Fruit fly (Drosophila melanogaster) whole organism, embryonic: ENCODE measurements around the gene Ir75b.
A peak's percentile ranks its signal among the peaks of the same experiment; 100 is the strongest.

Experiments
- Atf-2 ChIP-seq: fragments of 200-800 bp; sonication (Bioruptor generic); optimal IDR thresholded peaks from 2 replicates; lab custom pipeline; 2016; ENCODE audit warnings: missing biosample characterization, missing genetic modification characterization
- Awh ChIP-seq: fragments of 200-800 bp; sonication (Bioruptor generic); IDR thresholded peaks from 2 replicates; pipeline ENCODE4, ENCODE4 v1.3.6; 2022; ENCODE audit warnings: missing biosample characterization, missing genetic modification characterization
- C15 ChIP-seq: fragments of 200-800 bp; sonication (Bioruptor generic); IDR thresholded peaks from 3 replicates; pipeline ENCODE4 v1.3.6; 2022; ENCODE audit warnings: missing biosample characterization, missing genetic modification characterization
- CG10321 ChIP-seq: fragments of 200-800 bp; sonication (Bioruptor generic); IDR thresholded peaks from 2 replicates; pipeline ENCODE4 v1.3.6; 2022; ENCODE audit warnings: missing biosample characterization, missing genetic modification characterization
- CG10462 ChIP-seq: fragments of 200-800 bp; sonication (Bioruptor generic); optimal IDR thresholded peaks from 2 replicates; lab custom pipeline; 2016; ENCODE audit warnings: missing biosample characterization, missing genetic modification characterization
- CG11504 ChIP-seq: fragments of 200-800 bp; sonication (Bioruptor generic); optimal IDR thresholded peaks from 3 replicates; lab custom pipeline; 2019; ENCODE audit warnings: missing biosample characterization, mild to moderate bottlenecking, missing genetic modification characterization, moderate library complexity
- CG12236 ChIP-seq: fragments of 200-800 bp; sonication (Bioruptor generic); optimal IDR thresholded peaks from 2 replicates; lab custom pipeline; 2016; ENCODE audit warnings: missing biosample characterization, missing genetic modification characterization
- CG13123 ChIP-seq: fragments of 200-800 bp; sonication (Bioruptor generic); optimal IDR thresholded peaks from 2 replicates; lab custom pipeline; 2016; ENCODE audit warnings: missing biosample characterization, missing genetic modification characterization
- CG14965 ChIP-seq: fragments of 200-800 bp; sonication (Bioruptor generic); optimal IDR thresholded peaks from 2 replicates; lab custom pipeline; 2016; ENCODE audit warnings: missing biosample characterization, missing genetic modification characterization, borderline replicate concordance
- CG1602 ChIP-seq: fragments of 200-800 bp; sonication (Bioruptor generic); optimal IDR thresholded peaks from 3 replicates; lab custom pipeline; 2016; ENCODE audit warnings: missing biosample characterization, missing genetic modification characterization
- CG16863 ChIP-seq: fragments of 200-800 bp; sonication (Bioruptor generic); optimal IDR thresholded peaks from 3 replicates; lab custom pipeline; 2016; ENCODE audit warnings: missing biosample characterization, missing genetic modification characterization
- CG17829 ChIP-seq: fragments of 200-800 bp; optimal IDR thresholded peaks from 2 replicates; lab custom pipeline; 2019; ENCODE audit warnings: missing biosample characterization, mild to moderate bottlenecking, missing genetic modification characterization, moderate library complexity
- CG2202 ChIP-seq: fragments of 200-800 bp; sonication (Bioruptor generic); optimal IDR thresholded peaks from 2 replicates; lab custom pipeline; 2018; ENCODE audit warnings: missing biosample characterization, mild to moderate bottlenecking, missing genetic modification characterization
- CG2889 ChIP-seq: fragments of 200-800 bp; sonication (Bioruptor generic); IDR thresholded peaks from 3 replicates; pipeline ENCODE4 v1.3.6; 2022; ENCODE audit warnings: missing biosample characterization, missing genetic modification characterization
- CG31441 ChIP-seq: fragments of 200-800 bp; sonication (Bioruptor generic); IDR thresholded peaks from 2 replicates; pipeline ENCODE4 v1.3.6; 2022; ENCODE audit warnings: missing biosample characterization, missing genetic modification characterization
- CG32532 ChIP-seq: fragments of 200-800 bp; sonication (Bioruptor generic); IDR thresholded peaks from 2 replicates; pipeline ENCODE4 v1.3.6; 2022; ENCODE audit warnings: missing biosample characterization, missing genetic modification characterization
- CG6175 ChIP-seq: fragments of 200-800 bp; sonication (Bioruptor generic); IDR thresholded peaks from 3 replicates; pipeline ENCODE4 v1.3.6; 2022; ENCODE audit warnings: missing biosample characterization, missing genetic modification characterization
- CG7357 ChIP-seq: fragments of 200-800 bp; sonication (Bioruptor generic); IDR thresholded peaks from 3 replicates; pipeline ENCODE4 v1.3.6; 2022; ENCODE audit warnings: missing biosample characterization, missing genetic modification characterization
- CG7839 ChIP-seq: fragments of 200-800 bp; sonication (Bioruptor generic); optimal IDR thresholded peaks from 3 replicates; lab custom pipeline; 2018; ENCODE audit warnings: missing biosample characterization, mild to moderate bottlenecking, missing genetic modification characterization, moderate library complexity
- CG7963 ChIP-seq: fragments of 200-800 bp; sonication (Bioruptor generic); IDR thresholded peaks from 3 replicates; pipeline ENCODE4 v1.3.6; 2022; ENCODE audit warnings: missing biosample characterization, missing genetic modification characterization; ENCODE audit not compliant: partially characterized antibody
- CG8281 ChIP-seq: fragments of 200-800 bp; sonication (Bioruptor generic); optimal IDR thresholded peaks from 2 replicates; lab custom pipeline; 2018; ENCODE audit warnings: missing biosample characterization, mild to moderate bottlenecking, missing genetic modification characterization, moderate library complexity
- Doc2 ChIP-seq: fragments of 200-800 bp; sonication (Bioruptor generic); IDR thresholded peaks from 2 replicates; pipeline ENCODE4 v1.3.6; 2022; ENCODE audit warnings: missing biosample characterization, missing genetic modification characterization
- Drgx ChIP-seq: fragments of 200-800 bp; sonication (Bioruptor generic); IDR thresholded peaks from 2 replicates; pipeline ENCODE4 v1.3.6; 2022; ENCODE audit warnings: missing biosample characterization, missing genetic modification characterization
- E2f1 ChIP-seq: fragments of 200-800 bp; sonication (Bioruptor generic); IDR thresholded peaks from 2 replicates; pipeline ENCODE4 v1.3.6; 2022; ENCODE audit warnings: missing biosample characterization, missing genetic modification characterization
- HLHmδ ChIP-seq: fragments of 200-800 bp; sonication (Bioruptor generic); optimal IDR thresholded peaks from 2 replicates; lab custom pipeline; 2018; ENCODE audit warnings: missing biosample characterization, mild to moderate bottlenecking, missing genetic modification characterization, moderate library complexity
- Hand ChIP-seq: fragments of 200-800 bp; sonication (Bioruptor generic); optimal IDR thresholded peaks from 2 replicates; lab custom pipeline; 2017; ENCODE audit warnings: mild to moderate bottlenecking, missing biosample characterization, missing genetic modification reagents, missing genetic modification characterization
- Hmr ChIP-seq: fragments of 200-800 bp; sonication (Bioruptor generic); optimal IDR thresholded peaks from 3 replicates; lab custom pipeline; 2017; ENCODE audit warnings: mild to moderate bottlenecking, missing biosample characterization, missing genetic modification reagents, missing genetic modification characterization
- Mes4 ChIP-seq: fragments of 200-800 bp; sonication (Bioruptor generic); optimal IDR thresholded peaks from 2 replicates; lab custom pipeline; 2016; ENCODE audit warnings: missing biosample characterization, missing genetic modification characterization
- NC2α ChIP-seq: fragments of 200-800 bp; sonication (Bioruptor generic); optimal IDR thresholded peaks from 2 replicates; lab custom pipeline; 2016; ENCODE audit warnings: missing biosample characterization, missing genetic modification characterization
- NC2β ChIP-seq: fragments of 200-800 bp; sonication (Bioruptor generic); optimal IDR thresholded peaks from 2 replicates; lab custom pipeline; 2016; ENCODE audit warnings: missing biosample characterization, missing genetic modification characterization
- Side ChIP-seq: fragments of 200-800 bp; sonication (Bioruptor generic); optimal IDR thresholded peaks from 2 replicates; lab custom pipeline; 2016; ENCODE audit warnings: missing biosample characterization, missing genetic modification characterization
- Six4 ChIP-seq: fragments of 200-800 bp; sonication (Bioruptor generic); optimal IDR thresholded peaks from 2 replicates; lab custom pipeline; 2016; ENCODE audit warnings: missing biosample characterization, missing genetic modification characterization
- Taf1 ChIP-seq: fragments of 200-800 bp; sonication (Bioruptor generic); IDR thresholded peaks from 2 replicates; pipeline ENCODE4 v1.3.6; 2022; ENCODE audit warnings: missing biosample characterization, missing genetic modification characterization
- YL-1 ChIP-seq: fragments of 200-800 bp; sonication (Bioruptor generic); optimal IDR thresholded peaks from 3 replicates; lab custom pipeline; 2017; ENCODE audit warnings: missing biosample characterization, mild to moderate bottlenecking, missing genetic modification characterization
- cas ChIP-seq: fragments of 200-800 bp; sonication (Bioruptor generic); IDR thresholded peaks from 2 replicates; pipeline ENCODE4 v1.3.6; 2022; ENCODE audit warnings: missing biosample characterization, missing genetic modification characterization
- chm ChIP-seq: fragments of 200-800 bp; sonication (Bioruptor generic); IDR thresholded peaks from 2 replicates; pipeline ENCODE4 v1.3.6; 2022; ENCODE audit warnings: missing biosample characterization, missing genetic modification characterization
- crol ChIP-seq: fragments of 200-800 bp; sonication (Bioruptor generic); IDR thresholded peaks from 2 replicates; pipeline ENCODE4 v1.3.6; 2022; ENCODE audit warnings: missing biosample characterization, missing genetic modification characterization
- dmrt11E ChIP-seq: fragments of 200-800 bp; sonication (Bioruptor generic); optimal IDR thresholded peaks from 3 replicates; lab custom pipeline; 2018; ENCODE audit warnings: missing biosample characterization, mild to moderate bottlenecking, missing genetic modification characterization, moderate library complexity
- gsb ChIP-seq: fragments of 200-800 bp; sonication (Bioruptor generic); IDR thresholded peaks from 2 replicates; pipeline ENCODE4 v1.3.6; 2022; ENCODE audit warnings: missing biosample characterization, missing genetic modification characterization
- her ChIP-seq: fragments of 200-800 bp; sonication (Bioruptor generic); optimal IDR thresholded peaks from 2 replicates; lab custom pipeline; 2016; ENCODE audit warnings: missing biosample characterization, missing genetic modification characterization
- hth ChIP-seq: fragments of >200 bp; optimal IDR thresholded peaks from 2 replicates; lab custom pipeline; 2017; ENCODE audit warnings: inconsistent platforms
- maf-S ChIP-seq: fragments of 200-800 bp; sonication (Bioruptor generic); optimal IDR thresholded peaks from 2 replicates; lab custom pipeline; 2016; ENCODE audit warnings: missing biosample characterization, missing genetic modification characterization
- nmo ChIP-seq: fragments of 200-800 bp; sonication (Bioruptor generic); optimal IDR thresholded peaks from 2 replicates; lab custom pipeline; 2018; ENCODE audit warnings: missing biosample characterization, mild to moderate bottlenecking, missing genetic modification characterization, moderate library complexity
- onecut ChIP-seq: fragments of 200-800 bp; sonication (Bioruptor generic); IDR thresholded peaks from 2 replicates; pipeline ENCODE4 v1.3.6; 2022; ENCODE audit warnings: missing biosample characterization, missing genetic modification characterization
- pho ChIP-seq: fragments of 200-800 bp; sonication (Bioruptor generic); optimal IDR thresholded peaks from 2 replicates; lab custom pipeline; 2016; ENCODE audit warnings: missing biosample characterization, missing genetic modification characterization
- pros ChIP-seq: fragments of 200-800 bp; sonication (Bioruptor generic); optimal IDR thresholded peaks from 3 replicates; lab custom pipeline; 2019; ENCODE audit warnings: missing biosample characterization, mild to moderate bottlenecking, missing genetic modification characterization, moderate library complexity
- repo ChIP-seq: fragments of 200-800 bp; sonication (Bioruptor generic); optimal IDR thresholded peaks from 2 replicates; lab custom pipeline; 2016; ENCODE audit warnings: missing biosample characterization, missing genetic modification characterization
- sens-2 ChIP-seq: fragments of 200-800 bp; sonication (Bioruptor generic); IDR thresholded peaks from 2 replicates; pipeline ENCODE4 v1.3.6; 2022; ENCODE audit warnings: missing biosample characterization, missing genetic modification characterization
- seq ChIP-seq: fragments of 200-800 bp; sonication (Bioruptor generic); IDR thresholded peaks from 2 replicates; pipeline ENCODE4 v1.3.6; 2022; ENCODE audit warnings: missing biosample characterization, missing genetic modification characterization
- usp ChIP-seq: fragments of >200 bp; optimal IDR thresholded peaks from 2 replicates; lab custom pipeline; 2017; ENCODE audit warnings: missing biosample characterization, missing genetic modification characterization

The Ir75b gene

dm6 chr3L:17856655-17857479 lies 36.9 kb upstream of the Ir75b start, which contains the start of gene CG5535 (continued):
- TF ChIP-seq onecut (peak; percentile 67), Six4 (GFP tag; lab: Kevin White, UChicago) (peak; percentile 76), YL-1 (GFP tag; lab: Kevin White, UChicago) (peak; percentile 61), E2f1 (GFP tag; lab: Robert Waterston, UW) (peak; percentile 59), hth (no peak), CG7963 (GFP tag; lab: Robert Waterston, UW) (no peak), CG10321 (GFP tag; lab: Robert Waterston, UW) (no peak), CG12236 (GFP tag; lab: Kevin White, UChicago) (no peak), her (GFP tag; lab: Kevin White, UChicago) (peak; percentile 72), HLHmδ (GFP tag; lab: Kevin White, UChicago) (peak; percentile 54), Hmr (peak; percentile 81), Mes4 (GFP tag; lab: Kevin White, UChicago) (no peak), Drgx (GFP tag; lab: Robert Waterston, UW) (peak; percentile 59), cas (peak; percentile 26; the same call in 1 of the 2 replicates), CG10462 (peak; percentile 64), CG13123 (GFP tag; lab: Kevin White, UChicago) (no peak), CG11504 (peak; percentile 90), CG7839 (tag; lab: Kevin White, UChicago) (peak; percentile 90), sens-2 (GFP tag; lab: Robert Waterston, UW) (no peak), Doc2 (no peak), CG6175 (GFP tag; lab: Robert Waterston, UW) (peak; percentile 35; the same call in 1 of the 3 replicates), Side (GFP tag; lab: Kevin White, UChicago) (peak; percentile 64), NC2α (GFP tag; lab: Kevin White, UChicago) (no peak), CG2202 (tag; lab: Kevin White, UChicago) (peak; percentile 63), CG2889 (GFP tag; lab: Robert Waterston, UW) (0 out of 3 replicates have a peak, but pooled peaks have one; percentile 23), maf-S (GFP tag; lab: Kevin White, UChicago) (peak; percentile 42), CG32532 (GFP tag; lab: Robert Waterston, UW) (peak; percentile 71), pros (GFP tag; lab: Kevin White, UChicago) (peak; percentile 63), crol (GFP tag; lab: Robert Waterston, UW) (peak; percentile 46), nmo (GFP tag; lab: Kevin White, UChicago) (peak; percentile 92), chm (GFP tag; lab: Robert Waterston, UW) (peak; percentile 79), CG1602 (GFP tag; lab: Kevin White, UChicago) (peak; percentile 70), Awh (GFP tag; lab: Robert Waterston, UW) (peak; percentile 22; the same call in 1 of the 2 replicates), CG16863 (GFP tag; lab: Kevin White, UChicago) (no peak), CG31441 (GFP tag; lab: Robert Waterston, UW) (peak; percentile 89), CG8281 (tag; lab: Kevin White, UChicago) (peak; percentile 59), Atf-2 (GFP tag; lab: Kevin White, UChicago) (peak; percentile 17), usp (GFP tag; lab: Kevin White, UChicago) (no peak), Taf1 (GFP tag; lab: Robert Waterston, UW) (peak; percentile 49), dmrt11E (tag; lab: Kevin White, UChicago) (peak; percentile 77), pho (GFP tag; lab: Kevin White, UChicago) (peak; percentile 7), gsb (peak; percentile 7), CG17829 (tag; lab: Kevin White, UChicago) (peak; percentile 86), CG14965 (GFP tag; lab: Kevin White, UChicago) (no peak), Hand (GFP tag; lab: Kevin White, UChicago) (peak; percentile 75), NC2β (GFP tag; lab: Kevin White, UChicago) (peak; percentile 58), CG7357 (GFP tag; lab: Robert Waterston, UW) (peak; percentile 53; the same call in 2 of the 3 replicates), C15 (0 out of 3 replicates have a peak, but pooled peaks have one; percentile 6), seq (GFP tag; lab: Robert Waterston, UW) (peak; percentile 49), repo (GFP tag; lab: Kevin White, UChicago) (no peak)
